Worm (Caenorhabditis elegans): ENCODE data around the gene nstp-7.

ce11 chrV:615275-615674 lies 33.6 kb downstream of the nstp-7 start, which contains the start of gene F48G7.13:
- TF ChIP-seq pqm-1 (tag; optimal IDR thresholded peaks at IDR 0.05) (no peak), gmeb-2 (tag; optimal IDR thresholded peaks at IDR 0.05) (no peak), elt-2 (tag; optimal IDR thresholded peaks at IDR 0.05) (no peak), zip-5 (tag; optimal IDR thresholded peaks at IDR 0.05) (no peak), ceh-34 (tag; optimal IDR thresholded peaks at IDR 0.05) (no peak), ceh-30 (tag; optimal IDR thresholded peaks at IDR 0.05) (no peak), lin-11 (tag; optimal IDR thresholded peaks at IDR 0.05) (no peak), fax-1 (tag; optimal IDR thresholded peaks at IDR 0.05) (no peak), ets-4 (tag; optimal IDR thresholded peaks at IDR 0.05) (no peak)
